Worm (Caenorhabditis elegans) whole organism, young adult: ENCODE measurements around the gene Y46G5A.34.

Experiments
- B0035.1 ChIP-seq: sonication (generic microtip); optimal IDR thresholded peaks from 2 replicates; lab custom pipeline; 2016; ENCODE audit warnings: missing genetic modification characterization, mild to moderate bottlenecking, missing compliant biosample characterization, missing genotype, missing genetic modification reagents
- B0336.3 ChIP-seq: fragments of 200-800 bp; sonication (Bioruptor generic); IDR thresholded peaks from 2 replicates; pipeline ENCODE4 v1.3.6; 2022; ENCODE audit warnings: missing genetic modification characterization, missing compliant biosample characterization
- C06A6.2 ChIP-seq: fragments of 200-800 bp; sonication (Bioruptor generic); conservative IDR thresholded peaks from 2 replicates; pipeline ENCODE4 v1.3.6; 2022; ENCODE audit warnings: missing genetic modification characterization, missing compliant biosample characterization
- D2030.7 ChIP-seq: fragments of 200-800 bp; sonication (Bioruptor generic); IDR thresholded peaks from 2 replicates; pipeline ENCODE4 v1.3.6; 2022; ENCODE audit warnings: missing genetic modification reagents, missing genetic modification characterization, missing compliant biosample characterization
- F10E7.11 ChIP-seq: sonication (generic microtip); optimal IDR thresholded peaks from 2 replicates; lab custom pipeline; 2017; ENCODE audit warnings: mild to moderate bottlenecking, missing genetic modification characterization, moderate library complexity, missing compliant biosample characterization
- F39B2.1 ChIP-seq: fragments of 200-800 bp; sonication (Bioruptor generic); IDR thresholded peaks from 2 replicates; pipeline ENCODE4 v1.3.6; 2022; ENCODE audit warnings: missing genetic modification reagents, missing genetic modification characterization, missing compliant biosample characterization
- F49E8.2 ChIP-seq: sonication (generic microtip); optimal IDR thresholded peaks from 3 replicates; lab custom pipeline; 2017; ENCODE audit warnings: missing genetic modification characterization, mild to moderate bottlenecking, missing compliant biosample characterization, antibody characterized with exemption, moderate library complexity; ENCODE audit not compliant: insufficient read depth
- F52B5.7 ChIP-seq: sonication (generic microtip); optimal IDR thresholded peaks from 2 replicates; lab custom pipeline; 2016; ENCODE audit warnings: mild to moderate bottlenecking, missing genetic modification characterization, missing compliant biosample characterization
- K12H6.12 ChIP-seq: fragments of 200-800 bp; sonication (Bioruptor generic); optimal IDR thresholded peaks from 2 replicates; lab custom pipeline; 2018; ENCODE audit warnings: mild to moderate bottlenecking, missing genetic modification characterization, missing compliant biosample characterization
- Y53F4B.3 ChIP-seq: fragments of 200-800 bp; sonication (Bioruptor generic); IDR thresholded peaks from 2 replicates; pipeline ENCODE4 v1.3.6; 2022; ENCODE audit warnings: missing genetic modification reagents, missing genetic modification characterization, missing compliant biosample characterization
- Y56A3A.18 ChIP-seq: fragments of 200-800 bp; sonication (Bioruptor generic); IDR thresholded peaks from 2 replicates; pipeline ENCODE4 v1.3.6; 2022; ENCODE audit warnings: missing genetic modification reagents, missing genetic modification characterization, missing compliant biosample characterization
- Y67H2A.10 ChIP-seq: fragments of 200-800 bp; sonication (Bioruptor generic); conservative IDR thresholded peaks from 2 replicates; pipeline ENCODE4 v1.3.6; 2022; ENCODE audit warnings: missing genetic modification reagents, missing genetic modification characterization, missing compliant biosample characterization
- aptf-3 ChIP-seq: fragments of 200-800 bp; sonication (Bioruptor generic); IDR thresholded peaks from 2 replicates; pipeline ENCODE4 v1.3.6; 2022; ENCODE audit warnings: missing genetic modification characterization, missing compliant biosample characterization
- atf-7 ChIP-seq: sonication (generic microtip); optimal IDR thresholded peaks from 2 replicates; lab custom pipeline; 2017; ENCODE audit warnings: mild to moderate bottlenecking, missing genetic modification characterization, missing compliant biosample characterization
- ceh-27 ChIP-seq: fragments of 200-800 bp; sonication (Bioruptor generic); optimal IDR thresholded peaks from 2 replicates; lab custom pipeline; 2018; ENCODE audit warnings: mild to moderate bottlenecking, missing genetic modification characterization, moderate library complexity, missing compliant biosample characterization
- ceh-40 ChIP-seq: fragments of 200-800 bp; sonication (Bioruptor generic); IDR thresholded peaks from 2 replicates; pipeline ENCODE4 v1.3.6; 2022; ENCODE audit warnings: missing genetic modification characterization, missing compliant biosample characterization
- ceh-58 ChIP-seq: fragments of 200-800 bp; sonication (Bioruptor generic); IDR thresholded peaks from 2 replicates; pipeline ENCODE4 v1.3.6; 2022; ENCODE audit warnings: missing genetic modification characterization, missing compliant biosample characterization
- chd-7 ChIP-seq: sonication (generic microtip); optimal IDR thresholded peaks from 2 replicates; lab custom pipeline; 2016; ENCODE audit warnings: mild to moderate bottlenecking, missing genetic modification characterization, moderate library complexity, missing compliant biosample characterization
- die-1 ChIP-seq: sonication (generic microtip); optimal IDR thresholded peaks from 2 replicates; lab custom pipeline; 2016; ENCODE audit warnings: missing genotype, mild to moderate bottlenecking, missing genetic modification characterization, missing compliant biosample characterization
- dpl-1 ChIP-seq: fragments of 150-350 bp; optimal IDR thresholded peaks from 2 replicates; lab custom pipeline; 2014; ENCODE audit warnings: missing biosample characterization, missing genetic modification reagents, missing genetic modification characterization
- egrh-3 ChIP-seq: fragments of 200-800 bp; sonication (Bioruptor generic); IDR thresholded peaks from 2 replicates; pipeline ENCODE4 v1.3.6; 2022; ENCODE audit warnings: missing genetic modification reagents, missing genetic modification characterization, missing compliant biosample characterization
- ets-4 ChIP-seq: fragments of 200-800 bp; sonication (Bioruptor generic); optimal IDR thresholded peaks from 2 replicates; lab custom pipeline; 2018; ENCODE audit warnings: mild to moderate bottlenecking, missing genetic modification characterization, missing compliant biosample characterization
- fkh-3 ChIP-seq: sonication (generic microtip); optimal IDR thresholded peaks from 2 replicates; lab custom pipeline; 2016; ENCODE audit warnings: mild to moderate bottlenecking, missing genetic modification characterization, missing compliant biosample characterization
- gei-17 ChIP-seq: fragments of 200-800 bp; sonication (Bioruptor generic); optimal IDR thresholded peaks from 2 replicates; lab custom pipeline; 2018; ENCODE audit warnings: mild to moderate bottlenecking, missing genetic modification characterization, missing compliant biosample characterization
- hlh-26 ChIP-seq: fragments of 200-800 bp; sonication (Bioruptor generic); conservative IDR thresholded peaks from 2 replicates; pipeline ENCODE4 v1.3.6; 2022; ENCODE audit warnings: missing genetic modification reagents, missing genetic modification characterization, missing compliant biosample characterization
- lin-54 ChIP-seq: fragments of 200-800 bp; sonication (Bioruptor generic); optimal IDR thresholded peaks from 2 replicates; lab custom pipeline; 2018; ENCODE audit warnings: mild to moderate bottlenecking, missing genetic modification characterization, missing compliant biosample characterization
- lir-1 ChIP-seq: fragments of 200-800 bp; sonication (Bioruptor generic); conservative IDR thresholded peaks from 2 replicates; pipeline ENCODE4 v1.3.6; 2022; ENCODE audit warnings: missing genetic modification reagents, missing genetic modification characterization, missing compliant biosample characterization
- lsl-1 ChIP-seq: fragments of 200-800 bp; sonication (Bioruptor generic); optimal IDR thresholded peaks from 2 replicates; lab custom pipeline; 2018; ENCODE audit warnings: mild to moderate bottlenecking, missing genetic modification characterization, moderate library complexity, missing compliant biosample characterization
- lsy-27 ChIP-seq: sonication (generic microtip); optimal IDR thresholded peaks from 2 replicates; lab custom pipeline; 2017; ENCODE audit warnings: missing genetic modification characterization, mild to moderate bottlenecking, missing compliant biosample characterization, antibody characterized with exemption, missing genotype, borderline replicate concordance; ENCODE audit not compliant: insufficient read depth
- madf-3 ChIP-seq: fragments of 200-800 bp; sonication (Bioruptor generic); IDR thresholded peaks from 2 replicates; pipeline ENCODE4 v1.3.6; 2022; ENCODE audit warnings: missing genetic modification reagents, missing genetic modification characterization, missing compliant biosample characterization
- madf-6 ChIP-seq: fragments of 200-800 bp; sonication (Bioruptor generic); IDR thresholded peaks from 2 replicates; pipeline ENCODE4 v1.3.6; 2022; ENCODE audit warnings: missing genetic modification reagents, missing genetic modification characterization, missing compliant biosample characterization
- madf-8 ChIP-seq: fragments of 200-800 bp; sonication (Bioruptor generic); conservative IDR thresholded peaks from 2 replicates; pipeline ENCODE4 v1.3.6; 2022; ENCODE audit warnings: missing genetic modification reagents, missing genetic modification characterization, missing compliant biosample characterization
- mxl-1 ChIP-seq: sonication (generic microtip); optimal IDR thresholded peaks from 2 replicates; lab custom pipeline; 2016; ENCODE audit warnings: missing genetic modification characterization, missing compliant biosample characterization
- nfya-1 ChIP-seq: sonication (generic microtip); optimal IDR thresholded peaks from 2 replicates; lab custom pipeline; 2017; ENCODE audit warnings: antibody characterized with exemption, missing compliant biosample characterization, missing genetic modification characterization, borderline replicate concordance; ENCODE audit not compliant: insufficient read depth
- nfya-2 ChIP-seq: fragments of 200-800 bp; sonication (Bioruptor generic); IDR thresholded peaks from 2 replicates; pipeline ENCODE4 v1.3.6; 2022; ENCODE audit warnings: missing genetic modification reagents, missing genetic modification characterization, missing compliant biosample characterization
- nfyb-1 ChIP-seq: fragments of 200-800 bp; sonication (Bioruptor generic); IDR thresholded peaks from 2 replicates; pipeline ENCODE4 v1.3.6; 2022; ENCODE audit warnings: missing genetic modification reagents, missing genetic modification characterization, missing compliant biosample characterization
- nhr-179 ChIP-seq: sonication (generic microtip); optimal IDR thresholded peaks from 2 replicates; lab custom pipeline; 2016; ENCODE audit warnings: mild to moderate bottlenecking, missing genetic modification characterization, missing compliant biosample characterization
- nhr-27 ChIP-seq: fragments of 200-800 bp; sonication (Bioruptor generic); optimal IDR thresholded peaks from 2 replicates; lab custom pipeline; 2018; ENCODE audit warnings: mild to moderate bottlenecking, missing genetic modification characterization, moderate library complexity, missing compliant biosample characterization
- nhr-80 ChIP-seq: sonication (generic microtip); optimal IDR thresholded peaks from 2 replicates; lab custom pipeline; 2016; ENCODE audit warnings: missing genetic modification characterization, missing compliant biosample characterization
- sdz-38 ChIP-seq: sonication (generic microtip); optimal IDR thresholded peaks from 2 replicates; lab custom pipeline; 2016; ENCODE audit warnings: missing genotype, missing genetic modification characterization, missing compliant biosample characterization
- somi-1 ChIP-seq: fragments of 200-800 bp; sonication (Bioruptor generic); optimal IDR thresholded peaks from 2 replicates; lab custom pipeline; 2018; ENCODE audit warnings: mild to moderate bottlenecking, missing genetic modification characterization, missing compliant biosample characterization
- sptf-2 ChIP-seq: fragments of 200-800 bp; sonication (Bioruptor generic); optimal IDR thresholded peaks from 2 replicates; lab custom pipeline; 2018; ENCODE audit warnings: mild to moderate bottlenecking, missing genetic modification characterization, missing compliant biosample characterization
- tlf-1 ChIP-seq: fragments of 200-800 bp; sonication (Bioruptor generic); optimal IDR thresholded peaks from 2 replicates; lab custom pipeline; 2018; ENCODE audit warnings: mild to moderate bottlenecking, missing genetic modification characterization, missing compliant biosample characterization
- unc-130 ChIP-seq: sonication (generic microtip); optimal IDR thresholded peaks from 2 replicates; lab custom pipeline; 2016; ENCODE audit warnings: missing genetic modification reagents, missing genetic modification characterization, missing compliant biosample characterization
- xnd-1 ChIP-seq: sonication (generic microtip); optimal IDR thresholded peaks from 2 replicates; lab custom pipeline; 2016; ENCODE audit warnings: missing genotype, missing genetic modification reagents, missing genetic modification characterization, missing compliant biosample characterization
- zfh-2 ChIP-seq: fragments of 200-800 bp; sonication (Bioruptor generic); conservative IDR thresholded peaks from 2 replicates; pipeline ENCODE4 v1.3.6; 2022; ENCODE audit warnings: missing genetic modification reagents, missing genetic modification characterization, missing compliant biosample characterization
- ztf-26 ChIP-seq: sonication (generic microtip); optimal IDR thresholded peaks from 2 replicates; lab custom pipeline; 2017; ENCODE audit warnings: missing genetic modification characterization, missing compliant biosample characterization
- ztf-3 ChIP-seq: fragments of 200-800 bp; sonication (Bioruptor generic); optimal IDR thresholded peaks from 2 replicates; lab custom pipeline; 2018; ENCODE audit warnings: mild to moderate bottlenecking, missing genetic modification characterization, missing compliant biosample characterization
- ztf-6 ChIP-seq: fragments of 200-800 bp; sonication (Bioruptor generic); IDR thresholded peaks from 2 replicates; pipeline ENCODE4 v1.3.6; 2022; ENCODE audit warnings: missing genetic modification reagents, missing genetic modification characterization, missing compliant biosample characterization

Y46G5A.34 gene

DNA sequence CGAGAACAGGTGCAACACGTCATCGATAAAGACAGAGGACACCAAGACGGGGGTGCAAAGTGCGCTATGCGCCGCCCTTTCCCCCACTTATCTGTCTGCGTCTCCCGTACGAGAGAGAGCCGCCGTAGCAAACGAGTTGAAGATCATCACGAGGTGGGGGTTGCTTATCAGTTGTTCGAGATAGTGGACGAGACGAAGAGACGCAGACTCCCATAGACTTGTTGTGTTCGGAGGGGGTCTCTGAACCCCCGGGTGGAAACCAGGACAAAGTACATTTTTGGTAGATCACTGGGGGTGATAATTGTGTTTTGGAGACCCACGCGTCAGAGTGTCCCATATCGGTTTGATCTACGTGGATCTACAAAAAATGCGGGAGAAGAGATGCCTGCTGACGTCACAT, 22.3 kb downstream of the Y46G5A.34 start (continued):
- TF ChIP-seq gei-17 (GFP tag; lab: Kevin White, UChicago): peak; percentile 65
- TF ChIP-seq xnd-1 (tag; lab: Kevin White, UChicago): no peak
- TF ChIP-seq ztf-6 (GFP tag; lab: Robert Waterston, UW): peak; percentile 78
- TF ChIP-seq B0336.3 (GFP tag; lab: Robert Waterston, UW): peak; percentile 94
- TF ChIP-seq atf-7 (tag; lab: Kevin White, UChicago): peak; percentile 91
- TF ChIP-seq madf-8: no peak
- TF ChIP-seq nfya-1 (tag; lab: Kevin White, UChicago): no peak
- TF ChIP-seq ceh-27 (GFP tag; lab: Kevin White, UChicago): peak; percentile 14
- TF ChIP-seq egrh-3 (GFP tag; lab: Robert Waterston, UW): peak; percentile 55; the same call in 1 of the 2 replicates
- 0 out of 2 replicates have a peak, but pooled peaks have one; percentile 24 for TF ChIP-seq Y56A3A.18 (GFP tag; lab: Robert Waterston, UW)
- TF ChIP-seq C06A6.2 (GFP tag; lab: Robert Waterston, UW): peak; percentile 76
- no peak for TF ChIP-seq mxl-1
- TF ChIP-seq chd-7 (tag; lab: Kevin White, UChicago): peak; percentile 84
- peak; percentile 82 for TF ChIP-seq nfyb-1 (GFP tag; lab: Robert Waterston, UW)
- TF ChIP-seq F39B2.1: no peak
- TF ChIP-seq nhr-27: no peak
- TF ChIP-seq ceh-40 (GFP tag; lab: Robert Waterston, UW): no peak
- no peak for TF ChIP-seq dpl-1 (GFP tag; lab: Kevin White, UChicago)
- no peak for TF ChIP-seq nhr-179 (tag; lab: Kevin White, UChicago)
- TF ChIP-seq F49E8.2: no peak
- peak; percentile 92 for TF ChIP-seq ets-4 (GFP tag; lab: Kevin White, UChicago)
- no peak for TF ChIP-seq lsl-1
- TF ChIP-seq unc-130: no peak
- 0 out of 2 replicates have a peak, but pooled peaks have one; percentile 5 for TF ChIP-seq madf-3 (GFP tag; lab: Robert Waterston, UW)
- TF ChIP-seq hlh-26 (GFP tag; lab: Robert Waterston, UW): no peak
- TF ChIP-seq fkh-3: no peak
- TF ChIP-seq lsy-27 (tag; lab: Kevin White, UChicago): no peak
- TF ChIP-seq B0035.1: no peak
- no peak for TF ChIP-seq sptf-2 (GFP tag; lab: Kevin White, UChicago)
- 0 out of 2 replicates have a peak, but pooled peaks have one; percentile 22 for TF ChIP-seq ceh-58 (GFP tag; lab: Robert Waterston, UW)
- no peak for TF ChIP-seq Y67H2A.10
- TF ChIP-seq Y53F4B.3 (GFP tag; lab: Robert Waterston, UW): no peak
- peak; percentile 89 for TF ChIP-seq ztf-26 (tag; lab: Kevin White, UChicago)
- peak; percentile 90 for TF ChIP-seq nhr-80 (tag; lab: Kevin White, UChicago)
- TF ChIP-seq sdz-38: no peak
- no peak; the same call in 1 of the 2 replicates for TF ChIP-seq lir-1 (GFP tag; lab: Robert Waterston, UW)
- TF ChIP-seq F52B5.7 (tag; lab: Kevin White, UChicago): peak; percentile 56
- peak; percentile 83 for TF ChIP-seq tlf-1 (GFP tag; lab: Kevin White, UChicago)
- TF ChIP-seq somi-1 (GFP tag; lab: Kevin White, UChicago): peak; percentile 62
- peak; percentile 91 for TF ChIP-seq zfh-2 (GFP tag; lab: Robert Waterston, UW)
- no peak for TF ChIP-seq F10E7.11 (tag; lab: Kevin White, UChicago)
- TF ChIP-seq nfya-2 (GFP tag; lab: Robert Waterston, UW): no peak
- TF ChIP-seq D2030.7 (GFP tag; lab: Robert Waterston, UW): no peak
- TF ChIP-seq K12H6.12: peak; percentile 66
- TF ChIP-seq madf-6 (GFP tag; lab: Robert Waterston, UW): no peak; the same call in 1 of the 2 replicates
- peak; percentile 61 for TF ChIP-seq lin-54 (GFP tag; lab: Kevin White, UChicago)
- no peak for TF ChIP-seq aptf-3 (GFP tag; lab: Robert Waterston, UW)
- TF ChIP-seq die-1 (tag; lab: Kevin White, UChicago): peak; percentile 32
- peak; percentile 62 for TF ChIP-seq ztf-3
